Worm (Caenorhabditis elegans) whole organism, L4 larva: Measurements from ENCODE around the gene clec-73.
"Not testable (repeated sequence)": the region's sequence is repeated elsewhere in the genome, so short reads cannot be mapped to it uniquely, and the experiment has no call there.

Experiments used
- F10B5.3 ChIP-seq: sonication (generic microtip); optimal IDR thresholded peaks from 2 replicates; lab custom pipeline; 2016; ENCODE audit warnings: mild to moderate bottlenecking, missing genetic modification characterization, missing compliant biosample characterization
- Y48G9A.11 ChIP-seq: fragments of 200-800 bp; sonication (Bioruptor generic); IDR thresholded peaks from 2 replicates; pipeline ENCODE4 v1.3.6; 2022; ENCODE audit warnings: missing genetic modification reagents, missing genetic modification characterization, missing compliant biosample characterization
- Y75B8A.6 ChIP-seq: fragments of 200-800 bp; sonication (Bioruptor generic); IDR thresholded peaks from 2 replicates; pipeline ENCODE4 v1.3.6; 2022; ENCODE audit warnings: missing genetic modification reagents, missing genetic modification characterization, missing compliant biosample characterization
- ceh-44 ChIP-seq: fragments of 200-800 bp; sonication (Bioruptor generic); IDR thresholded peaks from 2 replicates; pipeline ENCODE4 v1.3.6; 2022; ENCODE audit warnings: missing genetic modification reagents, missing genetic modification characterization, missing compliant biosample characterization
- ceh-62 ChIP-seq: sonication (generic microtip); optimal IDR thresholded peaks from 2 replicates; lab custom pipeline; 2017; ENCODE audit warnings: missing biosample characterization, missing genetic modification characterization
- ceh-82 ChIP-seq: sonication (generic microtip); optimal IDR thresholded peaks from 2 replicates; lab custom pipeline; 2017; ENCODE audit warnings: missing biosample characterization, missing genetic modification characterization
- cey-2 ChIP-seq: sonication (generic microtip); optimal IDR thresholded peaks from 3 replicates; lab custom pipeline; 2017; ENCODE audit warnings: missing genetic modification characterization, mild to moderate bottlenecking, missing compliant biosample characterization, antibody characterized with exemption, borderline replicate concordance; ENCODE audit not compliant: insufficient read depth
- daf-12 ChIP-seq: fragments of 150-350 bp; optimal IDR thresholded peaks from 2 replicates; lab custom pipeline; 2014; ENCODE audit warnings: missing biosample characterization, missing genetic modification reagents, missing genetic modification characterization
- daf-16 ChIP-seq, 3 experiments: sonication (generic microtip); optimal IDR thresholded peaks; 2 replicates each; lab custom pipeline; 2016 to 2017; ENCODE audit warnings: missing genetic modification characterization in 3 of 3, missing genetic modification reagents in 3 of 3, mild to moderate bottlenecking in 2 of 3, missing compliant biosample characterization in 2 of 3, missing biosample characterization in 1 of 3, moderate library complexity in 1 of 3
- dmd-6 ChIP-seq: fragments of 200-800 bp; sonication (Bioruptor generic); IDR thresholded peaks from 2 replicates; pipeline ENCODE4 v1.3.6; 2022; ENCODE audit warnings: missing genetic modification reagents, missing genetic modification characterization, missing compliant biosample characterization
- dmd-9 ChIP-seq: fragments of 200-800 bp; sonication (Bioruptor generic); IDR thresholded peaks from 2 replicates; pipeline ENCODE4 v1.3.6; 2022; ENCODE audit warnings: missing genetic modification reagents, missing genetic modification characterization, missing compliant biosample characterization
- egl-43 ChIP-seq: fragments of 200-800 bp; sonication (Bioruptor generic); IDR thresholded peaks from 2 replicates; pipeline ENCODE4 v1.3.6; 2022; ENCODE audit warnings: missing genetic modification reagents, missing genetic modification characterization, missing compliant biosample characterization
- gei-8 ChIP-seq: fragments of 200-800 bp; sonication (Bioruptor generic); optimal IDR thresholded peaks from 2 replicates; lab custom pipeline; 2018; ENCODE audit warnings: mild to moderate bottlenecking, missing genetic modification characterization, missing compliant biosample characterization
- hlh-11 ChIP-seq: fragments of 200-800 bp; sonication (Bioruptor generic); optimal IDR thresholded peaks from 2 replicates; lab custom pipeline; 2018; ENCODE audit warnings: mild to moderate bottlenecking, missing genetic modification characterization, missing compliant biosample characterization
- hmg-1.1 ChIP-seq: fragments of 200-800 bp; sonication (Bioruptor generic); IDR thresholded peaks from 2 replicates; pipeline ENCODE4 v1.3.6; 2022; ENCODE audit warnings: missing genetic modification reagents, missing genetic modification characterization, missing compliant biosample characterization
- lin-1 ChIP-seq: fragments of 200-800 bp; sonication (Bioruptor generic); IDR thresholded peaks from 2 replicates; pipeline ENCODE4 v1.3.6; 2022; ENCODE audit warnings: missing genetic modification reagents, missing genetic modification characterization, missing compliant biosample characterization
- lsy-2 ChIP-seq, 2 experiments: fragments of 150-350 bp in 1 of 2; sonication (generic microtip) in 1 of 2; optimal IDR thresholded peaks; 2 replicates each; lab custom pipeline; 2014 to 2017; ENCODE audit warnings: missing biosample characterization in 2 of 2, missing genetic modification characterization in 2 of 2
- mdl-1 ChIP-seq, 2 experiments: fragments of 150-350 bp in 1 of 2; sonication (generic microtip) in 1 of 2; optimal IDR thresholded peaks; 2 replicates each; lab custom pipeline; 2014 to 2017; ENCODE audit warnings: missing biosample characterization in 2 of 2, missing genetic modification characterization in 2 of 2
- mes-2 ChIP-seq: sonication (generic microtip); optimal IDR thresholded peaks from 2 replicates; lab custom pipeline; 2016; ENCODE audit warnings: missing genotype, mild to moderate bottlenecking, missing genetic modification characterization, missing compliant biosample characterization; ENCODE audit not compliant: poor library complexity, severe bottlenecking
- mxl-3 ChIP-seq: fragments of 200-800 bp; sonication (Bioruptor generic); optimal IDR thresholded peaks from 2 replicates; lab custom pipeline; 2018; ENCODE audit warnings: mild to moderate bottlenecking, missing genetic modification characterization, missing compliant biosample characterization
- nhr-10 ChIP-seq: fragments of 150-350 bp; optimal IDR thresholded peaks from 2 replicates; lab custom pipeline; 2014; ENCODE audit warnings: missing biosample characterization, missing genetic modification characterization
- nhr-111 ChIP-seq: fragments of 200-800 bp; sonication (Bioruptor generic); optimal IDR thresholded peaks from 2 replicates; lab custom pipeline; 2018; ENCODE audit warnings: mild to moderate bottlenecking, missing genetic modification characterization, missing compliant biosample characterization
- nhr-28 ChIP-seq: fragments of 150-350 bp; optimal IDR thresholded peaks from 2 replicates; lab custom pipeline; 2014; ENCODE audit warnings: missing biosample characterization, missing genetic modification characterization
- nhr-76 ChIP-seq: fragments of 150-350 bp; optimal IDR thresholded peaks from 2 replicates; lab custom pipeline; 2014; ENCODE audit warnings: missing biosample characterization, missing genetic modification characterization
- nhr-77 ChIP-seq: fragments of 150-350 bp; optimal IDR thresholded peaks from 2 replicates; lab custom pipeline; 2014; ENCODE audit warnings: missing biosample characterization, missing genetic modification characterization
- php-3 ChIP-seq: fragments of 200-800 bp; sonication (Bioruptor generic); IDR thresholded peaks from 2 replicates; pipeline ENCODE4 v1.3.6; 2022; ENCODE audit warnings: missing genetic modification reagents, missing genetic modification characterization, missing compliant biosample characterization
- pqm-1 ChIP-seq: sonication (generic microtip); optimal IDR thresholded peaks from 2 replicates; lab custom pipeline; 2017; ENCODE audit warnings: missing biosample characterization, missing genetic modification characterization
- saeg-2 ChIP-seq: fragments of 200-800 bp; sonication (Bioruptor generic); IDR thresholded peaks from 2 replicates; pipeline ENCODE4 v1.3.6; 2022; ENCODE audit warnings: missing genetic modification reagents, missing genetic modification characterization, missing compliant biosample characterization
- sdz-12 ChIP-seq: fragments of 200-800 bp; sonication (Bioruptor generic); optimal IDR thresholded peaks from 2 replicates; lab custom pipeline; 2018; ENCODE audit warnings: mild to moderate bottlenecking, missing genetic modification characterization, missing compliant biosample characterization
- set-16 ChIP-seq: fragments of 200-800 bp; sonication (Bioruptor generic); IDR thresholded peaks from 2 replicates; pipeline ENCODE4 v1.3.6; 2022; ENCODE audit warnings: missing genetic modification reagents, missing genetic modification characterization, missing compliant biosample characterization
- snpc-1.2 ChIP-seq: fragments of 200-800 bp; sonication (Bioruptor generic); IDR thresholded peaks from 2 replicates; pipeline ENCODE4 v1.3.6; 2022; ENCODE audit warnings: missing genetic modification reagents, missing genetic modification characterization, missing compliant biosample characterization
- spr-3 ChIP-seq: fragments of 200-800 bp; sonication (Bioruptor generic); optimal IDR thresholded peaks from 2 replicates; lab custom pipeline; 2018; ENCODE audit warnings: mild to moderate bottlenecking, missing genetic modification characterization, missing compliant biosample characterization
- tra-1 ChIP-seq: fragments of 200-800 bp; sonication (Bioruptor generic); IDR thresholded peaks from 2 replicates; pipeline ENCODE4 v1.3.6; 2022; ENCODE audit warnings: missing genetic modification reagents, missing genetic modification characterization, missing compliant biosample characterization
- unc-62 ChIP-seq, 3 experiments: fragments of 150-350 bp in 1 of 3; sonication (generic microtip); optimal IDR thresholded peaks in 2 of 3; peaks in 1 of 3; 1 replicate in 1 of 3; 2 replicates in 2 of 3; lab custom pipeline; 2014 to 2017; ENCODE audit warnings: missing biosample characterization in 3 of 3, missing genetic modification characterization in 3 of 3, missing genetic modification reagents in 3 of 3, missing genotype in 1 of 3
- zip-11 ChIP-seq: fragments of 200-800 bp; sonication (Bioruptor generic); IDR thresholded peaks from 2 replicates; pipeline ENCODE4 v1.3.6; 2022; ENCODE audit warnings: missing genetic modification characterization, missing compliant biosample characterization
- zip-2 ChIP-seq: fragments of 150-350 bp; optimal IDR thresholded peaks from 2 replicates; lab custom pipeline; 2014; ENCODE audit warnings: missing biosample characterization, missing genetic modification characterization

The clec-73 gene

DNA sequence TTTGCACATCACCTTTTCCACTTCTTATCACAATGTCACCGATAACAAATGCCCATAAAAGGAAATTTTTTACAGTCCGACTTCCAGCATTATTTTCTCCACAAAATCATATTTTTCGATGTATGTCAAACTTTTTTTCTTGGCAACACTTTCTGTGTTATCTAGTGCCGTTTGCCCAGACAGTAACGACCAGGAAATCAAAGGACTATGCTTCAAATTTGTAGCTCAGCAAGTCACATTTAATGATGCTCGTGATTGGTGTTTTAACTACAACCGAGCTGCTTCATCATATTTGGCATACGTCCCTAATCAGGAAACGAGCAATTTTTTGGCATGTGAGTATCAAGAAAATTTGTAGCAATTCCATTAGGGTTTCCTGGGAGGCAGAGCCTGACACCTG is 7.5 kb upstream of the clec-73 start (continued):
- no peak for TF ChIP-seq zip-2
- TF ChIP-seq, all 104 proteins: peak for 3

DNA sequence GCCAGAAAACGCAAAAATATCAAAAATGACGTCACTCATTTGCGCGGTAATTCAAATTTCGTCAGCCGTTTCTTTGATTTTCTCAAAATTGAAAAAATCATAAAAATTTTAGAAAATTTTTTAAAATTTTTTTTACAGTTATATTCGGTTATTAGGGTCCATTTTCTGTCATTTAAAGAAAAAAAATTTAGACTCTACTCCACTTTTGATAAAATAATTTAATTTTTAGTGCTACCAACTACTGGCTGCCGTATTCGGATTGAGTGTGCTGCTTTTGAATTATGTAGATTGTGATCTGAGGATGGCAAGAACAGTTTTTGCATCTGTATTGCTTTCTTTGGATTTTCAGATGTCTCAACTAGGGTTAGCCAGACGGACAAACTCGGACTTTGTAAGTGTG is 6.6 kb upstream of the clec-73 start, which contains the start of gene Y46C8AM.1:
Gene Y46C8AM.1, plus strand, starts transcription at position 301 of the 400 bp plus-strand sequence.
- no peak for TF ChIP-seq saeg-2 (GFP tag; lab: Robert Waterston, UW)
- no peak for TF ChIP-seq unc-62 (GFP tag; optimal IDR thresholded peaks at IDR 0.05 in 1 of 2; lab: Kevin White, UChicago)
- TF ChIP-seq unc-62 (tag; optimal IDR thresholded peaks at IDR 0.05; lab: Kevin White, UChicago): no peak
- no peak for TF ChIP-seq nhr-76
- TF ChIP-seq tra-1 (GFP tag; lab: Robert Waterston, UW): no peak
- no peak for TF ChIP-seq ceh-82
- TF ChIP-seq nhr-77 (tag; lab: Kevin White, UChicago): no peak
- TF ChIP-seq dmd-9: no peak
- TF ChIP-seq F10B5.3 (tag; lab: Kevin White, UChicago): no peak
- no peak for TF ChIP-seq zip-11 (GFP tag; lab: Robert Waterston, UW)
- no peak for TF ChIP-seq lsy-2 (tag; optimal IDR thresholded peaks at IDR 0.05; lab: Kevin White, UChicago)

DNA sequence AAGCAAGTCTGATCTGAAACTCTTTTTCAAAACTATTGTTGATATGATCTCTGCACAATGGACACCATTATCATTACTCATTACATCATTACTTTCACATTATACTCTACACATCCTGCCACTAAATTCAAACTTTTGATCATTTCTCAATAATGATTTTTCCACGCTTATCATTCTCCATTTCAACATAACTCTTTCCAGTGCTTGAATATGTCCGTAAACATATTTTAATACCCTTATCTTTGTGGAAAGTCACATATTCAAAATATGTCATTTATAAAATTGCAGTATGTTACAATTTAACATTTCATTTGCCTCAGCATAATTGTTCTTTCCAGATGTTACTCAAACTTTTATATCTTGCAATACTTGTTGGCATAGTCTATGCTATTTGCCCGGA is 4.4 kb upstream of the clec-73 start, which contains the start of gene clec-75:
Gene clec-75, plus strand, starts transcription at position 339 of the 400 bp plus-strand sequence.
- no peak for TF ChIP-seq spr-3 (GFP tag; lab: Kevin White, UChicago)
- peak; percentile 29; the same call in 1 of the 2 replicates for TF ChIP-seq dmd-6
- TF ChIP-seq pqm-1: peak; percentile 73
- peak; percentile 43 for TF ChIP-seq nhr-28 (tag; lab: Kevin White, UChicago)
- TF ChIP-seq daf-16 (GFP tag; optimal IDR thresholded peaks at IDR 0.05; lab: Kevin White, UChicago): no peak
- TF ChIP-seq daf-16 (tag; optimal IDR thresholded peaks at IDR 0.05; lab: Kevin White, UChicago): peak; percentile 67
- TF ChIP-seq, all 104 proteins: peak for 4

DNA sequence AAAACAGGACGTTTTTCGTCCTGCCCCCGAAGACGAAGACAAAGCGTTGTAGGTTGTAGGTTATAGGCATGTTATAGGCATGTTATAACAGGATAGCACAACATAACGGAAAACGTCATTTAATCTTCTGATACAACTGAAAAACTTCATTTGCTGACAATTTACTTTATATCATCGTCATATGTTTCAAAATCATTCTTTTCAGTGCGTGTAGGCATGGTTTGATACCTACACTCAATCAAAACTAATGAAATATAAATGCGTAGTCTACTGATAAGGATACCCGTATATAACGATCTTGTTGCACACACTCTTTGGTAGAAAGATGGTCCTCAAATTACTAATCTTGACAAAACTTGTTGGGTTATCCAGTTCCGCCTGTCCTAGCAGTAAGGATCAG is 710 bp upstream of the clec-73 start, which contains the start of gene clec-74:
Gene clec-74, plus strand, starts transcription at position 301 of the 400 bp plus-strand sequence.
- no peak for TF ChIP-seq sdz-12 (GFP tag; lab: Kevin White, UChicago)
- no peak for TF ChIP-seq saeg-2 (GFP tag; lab: Robert Waterston, UW)
- TF ChIP-seq mes-2 (tag; lab: Kevin White, UChicago): no peak

DNA sequence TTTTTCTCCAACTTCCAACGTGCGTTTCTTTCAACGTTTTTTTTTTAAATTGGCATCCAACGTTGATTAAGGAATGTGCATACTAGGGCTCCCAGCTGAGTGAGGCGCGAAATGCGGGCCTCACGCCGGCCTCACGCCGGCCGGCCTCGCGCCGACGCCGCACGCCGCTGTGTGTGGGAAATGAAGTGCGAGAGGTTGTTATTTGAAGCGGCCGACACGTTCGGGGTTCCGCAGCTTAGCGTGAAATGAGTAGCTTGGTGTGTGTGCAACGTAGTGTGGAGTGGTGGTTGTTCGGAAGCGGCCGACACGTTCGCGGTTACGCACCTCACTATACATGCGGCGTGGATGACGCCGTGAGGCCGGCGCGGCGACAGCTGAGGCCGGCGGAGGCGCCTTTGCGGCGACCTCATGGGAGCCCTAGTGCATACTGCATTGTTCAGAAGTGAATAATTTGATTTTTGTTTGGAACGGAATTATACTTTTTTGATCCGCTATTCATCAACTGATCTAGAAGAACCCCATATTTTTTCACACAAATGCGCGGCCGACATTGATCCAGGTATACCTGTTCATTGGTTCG is 8.5 kb downstream of the clec-73 start:
- TF ChIP-seq unc-62 (GFP tag; optimal IDR thresholded peaks at IDR 0.05 in 1 of 2; lab: Kevin White, UChicago) (peak in 1 of 2 experiments; percentile 52), set-16 (peak; percentile 92), egl-43 (GFP tag; lab: Robert Waterston, UW) (peak; percentile 48; the same call in 1 of the 2 replicates), Y48G9A.11 (0 out of 2 replicates have a peak, but pooled peaks have one; percentile 6), snpc-1.2 (0 out of 2 replicates have a peak, but pooled peaks have one; percentile 40)
- TF ChIP-seq unc-62 (tag; optimal IDR thresholded peaks at IDR 0.05; lab: Kevin White, UChicago): not testable (repeated sequence)
- TF ChIP-seq, all 104 proteins: peak for 5; not testable (repeated sequence) for 99

DNA sequence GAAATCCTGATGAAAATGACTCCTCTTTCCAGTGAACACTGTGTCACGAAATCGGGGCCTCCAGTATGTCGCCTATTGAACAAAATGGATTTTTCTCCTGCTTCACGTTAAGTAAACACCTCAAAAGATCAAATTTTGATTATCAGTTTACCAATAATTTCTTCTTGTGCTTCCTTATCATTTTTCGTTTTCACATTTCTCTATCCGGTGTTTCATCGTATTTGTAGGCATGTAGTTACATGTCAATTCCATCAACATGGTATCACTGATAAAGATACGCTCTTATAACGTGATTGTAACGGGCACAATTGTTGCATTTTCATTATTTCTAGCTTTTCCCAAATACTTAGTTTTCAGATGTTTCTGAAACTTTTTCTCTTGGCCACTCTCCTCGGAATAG is 11.5 kb downstream of the clec-73 start, which contains the start of gene clec-72:
Gene clec-72, plus strand, starts transcription at position 358 of the 400 bp plus-strand sequence.
- TF ChIP-seq php-3 (peak; percentile 34; the same call in 1 of the 2 replicates), dmd-6 (peak; percentile 92), daf-16 (GFP tag; optimal IDR thresholded peaks at IDR 0.05; lab: Kevin White, UChicago) (no peak), daf-16 (tag; optimal IDR thresholded peaks at IDR 0.05; lab: Kevin White, UChicago) (peak; percentile 97), ceh-62 (tag; lab: Kevin White, UChicago) (no peak), lin-1 (GFP tag; lab: Robert Waterston, UW) (peak; percentile 49; the same call in 1 of the 2 replicates), nhr-76 (no peak), nhr-10 (tag; lab: Kevin White, UChicago) (no peak), hmg-1.1 (GFP tag; lab: Robert Waterston, UW) (no peak), Y75B8A.6 (GFP tag; lab: Robert Waterston, UW) (0 out of 2 replicates have a peak, but pooled peaks have one; percentile 7), tra-1 (GFP tag; lab: Robert Waterston, UW) (0 out of 2 replicates have a peak, but pooled peaks have one; percentile 31), sdz-12 (GFP tag; lab: Kevin White, UChicago) (no peak), unc-62 (GFP tag; optimal IDR thresholded peaks at IDR 0.05 in 1 of 2; lab: Kevin White, UChicago) (peak in 1 of 2 experiments; percentile 51), unc-62 (tag; optimal IDR thresholded peaks at IDR 0.05; lab: Kevin White, UChicago) (no peak), pqm-1 (peak; percentile 98), nhr-28 (tag; lab: Kevin White, UChicago) (peak; percentile 99), ceh-44 (GFP tag; lab: Robert Waterston, UW) (no peak), daf-12 (no peak), snpc-1.2 (no peak), cey-2 (tag; lab: Kevin White, UChicago) (no peak), nhr-77 (tag; lab: Kevin White, UChicago) (peak; percentile 88), mdl-1 (tag; optimal IDR thresholded peaks at IDR 0.05; lab: Kevin White, UChicago) (peak in 1 of 2 experiments; percentile 50), mxl-3 (GFP tag; lab: Kevin White, UChicago) (peak; percentile 5), hlh-11 (tag; lab: Kevin White, UChicago) (peak; percentile 66), gei-8 (GFP tag; lab: Kevin White, UChicago) (no peak), nhr-111 (GFP tag; lab: Kevin White, UChicago) (no peak)
